Worm (Caenorhabditis elegans) whole organism, late embryonic: ENCODE results near the gene C23H3.2.

Source experiments
- ama-1 ChIP-seq: fragments of 150-350 bp; optimal IDR thresholded peaks from 2 replicates; lab custom pipeline; 2014
- ceh-14 ChIP-seq: sonication (generic microtip); optimal IDR thresholded peaks from 2 replicates; lab custom pipeline; 2016; ENCODE audit warnings: missing genotype, missing genetic modification characterization, missing compliant biosample characterization
- ceh-34 ChIP-seq: sonication (generic microtip); optimal IDR thresholded peaks from 2 replicates; lab custom pipeline; 2016; ENCODE audit warnings: mild to moderate bottlenecking, missing genetic modification characterization, missing compliant biosample characterization
- ceh-6 ChIP-seq: fragments of 200-800 bp; sonication (Bioruptor generic); optimal IDR thresholded peaks from 2 replicates; lab custom pipeline; 2018; ENCODE audit warnings: mild to moderate bottlenecking, missing genetic modification characterization, missing compliant biosample characterization
- dmd-4 ChIP-seq: sonication (generic microtip); optimal IDR thresholded peaks from 2 replicates; lab custom pipeline; 2016; ENCODE audit warnings: borderline replicate concordance, missing genetic modification characterization, missing compliant biosample characterization
- eyg-1 ChIP-seq: sonication (generic microtip); optimal IDR thresholded peaks from 2 replicates; lab custom pipeline; 2016; ENCODE audit warnings: missing genotype, missing genetic modification characterization, missing compliant biosample characterization
- fax-1 ChIP-seq: sonication (generic microtip); optimal IDR thresholded peaks from 2 replicates; lab custom pipeline; 2016; ENCODE audit warnings: missing genotype, missing genetic modification characterization, missing compliant biosample characterization
- hlh-15 ChIP-seq: sonication (generic microtip); optimal IDR thresholded peaks from 2 replicates; lab custom pipeline; 2016; ENCODE audit warnings: missing genetic modification characterization, missing compliant biosample characterization
- hlh-6 ChIP-seq: sonication (generic microtip); optimal IDR thresholded peaks from 2 replicates; lab custom pipeline; 2016; ENCODE audit warnings: missing genotype, missing genetic modification characterization, missing compliant biosample characterization
- nhr-11 ChIP-seq: fragments of 150-350 bp; optimal IDR thresholded peaks from 2 replicates; lab custom pipeline; 2014; ENCODE audit warnings: missing biosample characterization, missing genetic modification characterization
- nhr-232 ChIP-seq: sonication (generic microtip); optimal IDR thresholded peaks from 2 replicates; lab custom pipeline; 2016; ENCODE audit warnings: missing genetic modification characterization, missing compliant biosample characterization
- odd-2 ChIP-seq: sonication (generic microtip); optimal IDR thresholded peaks from 2 replicates; lab custom pipeline; 2017; ENCODE audit warnings: antibody characterized with exemption, mild to moderate bottlenecking, missing genetic modification characterization, missing compliant biosample characterization
- tbx-7 ChIP-seq: sonication (generic microtip); optimal IDR thresholded peaks from 2 replicates; lab custom pipeline; 2016; ENCODE audit warnings: missing genotype, missing genetic modification characterization, missing compliant biosample characterization
- unc-55 ChIP-seq: sonication (generic microtip); optimal IDR thresholded peaks from 2 replicates; lab custom pipeline; 2017; ENCODE audit warnings: missing biosample characterization, missing genetic modification reagents, missing genetic modification characterization

DNA sequence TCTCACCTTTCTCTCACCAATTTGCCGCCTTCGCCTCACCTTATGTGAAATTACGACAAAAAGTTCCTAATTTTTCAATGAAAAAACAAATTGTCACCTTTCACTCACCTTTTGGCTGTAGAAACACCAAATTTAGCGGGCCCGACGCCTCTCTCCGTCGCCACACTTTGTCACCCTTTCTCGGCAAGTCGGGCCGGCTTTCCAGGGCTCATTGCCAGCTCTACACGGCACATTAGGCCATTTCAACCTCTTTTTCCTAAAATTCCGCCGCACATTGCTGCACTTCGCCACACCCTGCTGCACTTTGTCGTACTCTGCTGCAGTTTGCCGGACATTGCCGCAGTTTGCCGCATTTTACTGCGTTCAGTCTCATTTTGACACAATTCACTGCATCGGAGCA, 40.1 kb downstream of the C23H3.2 start:
- TF ChIP-seq nhr-11 (tag; lab: Kevin White, UChicago) (no peak), hlh-6 (tag; lab: Kevin White, UChicago) (no peak), unc-55 (GFP tag; lab: Kevin White, UChicago) (no peak), eyg-1 (tag; lab: Kevin White, UChicago) (no peak), ama-1 (lab: Kevin White, UChicago) (no peak), ceh-6 (GFP tag; lab: Kevin White, UChicago) (no peak), hlh-15 (tag; lab: Kevin White, UChicago) (no peak), nhr-232 (tag; lab: Kevin White, UChicago) (no peak), dmd-4 (tag; lab: Kevin White, UChicago) (no peak), fax-1 (tag; lab: Kevin White, UChicago) (no peak), ceh-34 (no peak), tbx-7 (tag; lab: Kevin White, UChicago) (no peak), ceh-14 (no peak), odd-2 (tag; lab: Kevin White, UChicago) (no peak)
